Worm (Caenorhabditis elegans) whole organism, L1 larva: ENCODE measurements around the gene F15D4.2.
A peak's percentile ranks its signal among the peaks of the same experiment; 100 is the strongest.

ENCODE experiments used
- F16B12.6 ChIP-seq: fragments of 150-350 bp; optimal IDR thresholded peaks from 2 replicates; lab custom pipeline; 2014; ENCODE audit warnings: missing biosample characterization, missing genetic modification characterization
- Y116A8C.19 ChIP-seq: sonication (generic microtip); optimal IDR thresholded peaks from 2 replicates; lab custom pipeline; 2016; ENCODE audit warnings: missing compliant biosample characterization, missing genetic modification characterization, borderline replicate concordance
- aha-1 ChIP-seq: fragments of 150-350 bp; optimal IDR thresholded peaks from 2 replicates; lab custom pipeline; 2014; ENCODE audit warnings: missing biosample characterization, missing genetic modification characterization
- alr-1 ChIP-seq: fragments of 200-800 bp; sonication (Bioruptor generic); optimal IDR thresholded peaks from 2 replicates; lab custom pipeline; 2018; ENCODE audit warnings: borderline replicate concordance, mild to moderate bottlenecking, missing genetic modification characterization, missing compliant biosample characterization
- ama-1 ChIP-seq: fragments of 150-350 bp; optimal IDR thresholded peaks from 2 replicates; lab custom pipeline; 2014
- blmp-1 ChIP-seq: fragments of 150-350 bp; optimal IDR thresholded peaks from 2 replicates; lab custom pipeline; 2014; ENCODE audit warnings: missing biosample characterization, missing genetic modification characterization
- ceh-63 ChIP-seq: fragments of 200-800 bp; sonication (Bioruptor generic); optimal IDR thresholded peaks from 2 replicates; lab custom pipeline; 2018; ENCODE audit warnings: mild to moderate bottlenecking, missing genetic modification characterization, missing compliant biosample characterization
- ceh-82 ChIP-seq, 3 experiments: fragments of 150-350 bp in 1 of 3; sonication (generic microtip) in 2 of 3; optimal IDR thresholded peaks; 2 replicates each; lab custom pipeline; 2014 to 2017; ENCODE audit warnings: missing biosample characterization in 3 of 3, missing genetic modification characterization in 3 of 3
- ceh-88 ChIP-seq: fragments of 200-800 bp; sonication (Bioruptor generic); IDR thresholded peaks from 2 replicates; pipeline ENCODE4 v1.3.6; 2022; ENCODE audit warnings: missing genetic modification characterization, missing compliant biosample characterization
- dpl-1 ChIP-seq, 3 experiments: fragments of 150-350 bp in 2 of 3; sonication (generic microtip) in 1 of 3; optimal IDR thresholded peaks; 2 replicates each; lab custom pipeline; 2014 to 2017; ENCODE audit warnings: missing biosample characterization in 3 of 3, missing genetic modification characterization in 3 of 3, missing genetic modification reagents in 3 of 3
- efl-1 ChIP-seq, 4 experiments: fragments of 150-350 bp; optimal IDR thresholded peaks in 3 of 4; peaks in 1 of 4; 1 replicate in 1 of 4; 2 replicates in 3 of 4; lab custom pipeline; 2014; ENCODE audit warnings: missing biosample characterization in 2 of 4, missing genetic modification characterization in 2 of 4, missing genetic modification reagents in 2 of 4
- efl-3 ChIP-seq: fragments of 200-800 bp; sonication (Bioruptor generic); optimal IDR thresholded peaks from 2 replicates; lab custom pipeline; 2018; ENCODE audit warnings: mild to moderate bottlenecking, missing genetic modification characterization, missing compliant biosample characterization
- egl-27 ChIP-seq, 2 experiments: fragments of 150-350 bp in 1 of 2; sonication (generic microtip); optimal IDR thresholded peaks; 3 replicates each; lab custom pipeline; 2017 to 2018; ENCODE audit warnings: missing biosample characterization in 2 of 2, missing genetic modification characterization in 2 of 2, missing genetic modification reagents in 2 of 2
- elt-3 ChIP-seq, 6 experiments: fragments of 150-350 bp in 1 of 6; sonication (generic microtip); optimal IDR thresholded peaks; 2 replicates each; lab custom pipeline; 2017 to 2018; ENCODE audit warnings: missing biosample characterization in 6 of 6, missing genetic modification characterization in 6 of 6, inconsistent platforms in 1 of 6
- fkh-8 ChIP-seq: sonication (generic microtip); optimal IDR thresholded peaks from 2 replicates; lab custom pipeline; 2016; ENCODE audit warnings: mild to moderate bottlenecking, missing genetic modification characterization, missing compliant biosample characterization
- fos-1 ChIP-seq: fragments of 150-350 bp; optimal IDR thresholded peaks from 2 replicates; lab custom pipeline; 2014; ENCODE audit warnings: missing biosample characterization, missing genetic modification characterization
- hlh-17 ChIP-seq: fragments of 200-800 bp; sonication (Bioruptor generic); optimal IDR thresholded peaks from 2 replicates; lab custom pipeline; 2018; ENCODE audit warnings: missing genetic modification characterization, mild to moderate bottlenecking, missing compliant biosample characterization, moderate library complexity, borderline replicate concordance
- hpl-2 ChIP-seq: fragments of 150-350 bp; optimal IDR thresholded peaks from 2 replicates; lab custom pipeline; 2014; ENCODE audit warnings: missing biosample characterization, missing genetic modification reagents, missing genetic modification characterization
- irx-1 ChIP-seq: sonication (generic microtip); optimal IDR thresholded peaks from 2 replicates; lab custom pipeline; 2016; ENCODE audit warnings: missing genetic modification characterization, missing compliant biosample characterization
- isw-1 ChIP-seq: fragments of 200-800 bp; sonication (Bioruptor generic); IDR thresholded peaks from 2 replicates; pipeline ENCODE4 v1.3.6; 2022; ENCODE audit warnings: missing genetic modification characterization, missing compliant biosample characterization
- lin-13 ChIP-seq: fragments of 150-350 bp; optimal IDR thresholded peaks from 2 replicates; lab custom pipeline; 2014; ENCODE audit warnings: missing biosample characterization, missing genetic modification reagents, missing genetic modification characterization
- lin-15B ChIP-seq: fragments of 150-350 bp; sonication (generic microtip); optimal IDR thresholded peaks from 3 replicates; lab custom pipeline; 2014; ENCODE audit warnings: missing biosample characterization, missing genetic modification characterization
- lin-35 ChIP-seq, 2 experiments: fragments of 150-350 bp; optimal IDR thresholded peaks; 2 replicates each; lab custom pipeline; 2014; ENCODE audit warnings: missing biosample characterization in 2 of 2, missing genetic modification characterization in 2 of 2, missing genetic modification reagents in 2 of 2
- lir-3 ChIP-seq: sonication (generic microtip); optimal IDR thresholded peaks from 2 replicates; lab custom pipeline; 2016; ENCODE audit warnings: mild to moderate bottlenecking, missing genetic modification characterization, moderate library complexity, missing compliant biosample characterization; ENCODE audit not compliant: poor library complexity
- lsy-2 ChIP-seq, 2 experiments: fragments of 150-350 bp; optimal IDR thresholded peaks; 2 replicates each; lab custom pipeline; 2014; ENCODE audit warnings: missing biosample characterization in 2 of 2, missing genetic modification characterization in 2 of 2
- mab-9 ChIP-seq: fragments of 200-800 bp; sonication (Bioruptor generic); IDR thresholded peaks from 2 replicates; pipeline ENCODE4 v1.3.6; 2022; ENCODE audit warnings: missing genetic modification reagents, missing genetic modification characterization, missing compliant biosample characterization
- nhr-11 ChIP-seq: fragments of 150-350 bp; optimal IDR thresholded peaks from 2 replicates; lab custom pipeline; 2014; ENCODE audit warnings: missing biosample characterization, missing genetic modification characterization
- nhr-12 ChIP-seq: sonication (generic microtip); optimal IDR thresholded peaks from 2 replicates; lab custom pipeline; 2017; ENCODE audit warnings: missing biosample characterization, missing genetic modification characterization
- nhr-28 ChIP-seq: fragments of 150-350 bp; optimal IDR thresholded peaks from 2 replicates; lab custom pipeline; 2014; ENCODE audit warnings: missing biosample characterization, missing genetic modification characterization
- nhr-47 ChIP-seq: sonication (generic microtip); optimal IDR thresholded peaks from 2 replicates; lab custom pipeline; 2016; ENCODE audit warnings: mild to moderate bottlenecking, missing genetic modification characterization, moderate library complexity, missing compliant biosample characterization
- nhr-71 ChIP-seq: sonication (generic microtip); optimal IDR thresholded peaks from 2 replicates; lab custom pipeline; 2016; ENCODE audit warnings: mild to moderate bottlenecking, missing genetic modification characterization, moderate library complexity, missing compliant biosample characterization
- nhr-85 ChIP-seq: sonication (generic microtip); peaks from one replicate; lab custom pipeline; 2016; ENCODE audit warnings: missing genetic modification characterization, inconsistent platforms, missing compliant biosample characterization
- nhr-90 ChIP-seq: sonication (generic microtip); optimal IDR thresholded peaks from 2 replicates; lab custom pipeline; 2016; ENCODE audit warnings: mild to moderate bottlenecking, missing genetic modification characterization, missing compliant biosample characterization; ENCODE audit not compliant: poor library complexity
- pag-3 ChIP-seq: sonication (generic microtip); optimal IDR thresholded peaks from 2 replicates; lab custom pipeline; 2017; ENCODE audit warnings: missing genetic modification characterization, mild to moderate bottlenecking, missing compliant biosample characterization, antibody characterized with exemption, borderline replicate concordance; ENCODE audit not compliant: insufficient read depth
- pqm-1 ChIP-seq: sonication (generic microtip); optimal IDR thresholded peaks from 3 replicates; lab custom pipeline; 2017; ENCODE audit warnings: missing biosample characterization, missing genetic modification characterization
- rnt-1 ChIP-seq: sonication (generic microtip); optimal IDR thresholded peaks from 2 replicates; lab custom pipeline; 2016; ENCODE audit warnings: mild to moderate bottlenecking, missing genetic modification characterization, moderate library complexity, missing compliant biosample characterization
- skn-1 ChIP-seq: fragments of 150-350 bp; optimal IDR thresholded peaks from 2 replicates; lab custom pipeline; 2014; ENCODE audit warnings: missing biosample characterization, missing genetic modification characterization
- snpc-4 ChIP-seq: fragments of 150-350 bp; optimal IDR thresholded peaks from 2 replicates; lab custom pipeline; 2014; ENCODE audit warnings: missing biosample characterization, missing genetic modification characterization
- snu-23 ChIP-seq: sonication (generic microtip); optimal IDR thresholded peaks from 2 replicates; lab custom pipeline; 2016; ENCODE audit warnings: missing genetic modification characterization, missing compliant biosample characterization
- swsn-7 ChIP-seq: sonication (generic microtip); optimal IDR thresholded peaks from 2 replicates; lab custom pipeline; 2016; ENCODE audit warnings: missing genetic modification characterization, missing compliant biosample characterization
- tbx-2 ChIP-seq: sonication (generic microtip); optimal IDR thresholded peaks from 2 replicates; lab custom pipeline; 2016; ENCODE audit warnings: missing genetic modification characterization, missing compliant biosample characterization
- unc-130 ChIP-seq: fragments of 150-350 bp; optimal IDR thresholded peaks from 2 replicates; lab custom pipeline; 2017; ENCODE audit warnings: missing biosample characterization, missing genetic modification characterization, inconsistent platforms
- unc-98 ChIP-seq: fragments of 200-800 bp; sonication (Bioruptor generic); IDR thresholded peaks from 2 replicates; pipeline ENCODE4 v1.3.6; 2022; ENCODE audit warnings: missing genetic modification characterization, missing compliant biosample characterization
- vab-15 ChIP-seq: sonication (generic microtip); optimal IDR thresholded peaks from 2 replicates; lab custom pipeline; 2017; ENCODE audit warnings: missing genotype, mild to moderate bottlenecking, missing genetic modification characterization, missing compliant biosample characterization
- ztf-11 ChIP-seq, 2 experiments: sonication (generic microtip); optimal IDR thresholded peaks; 2 replicates each; lab custom pipeline; 2016 to 2017; ENCODE audit warnings: missing genetic modification characterization in 2 of 2, missing biosample characterization in 1 of 2, missing compliant biosample characterization in 1 of 2

Gene F15D4.2

ce11 chrII:13187188-13187587 is 28.7 kb upstream of the F15D4.2 start, which contains the start of gene mecr-1:
mecr-1 (minus strand) TSS chrII:13187314.
- TF ChIP-seq lsy-2 (tag; optimal IDR thresholded peaks at IDR 0.05; lab: Kevin White, UChicago) (peak; percentile 48 to 73), nhr-12 (tag; lab: Kevin White, UChicago) (no peak), rnt-1 (tag; lab: Kevin White, UChicago) (peak; percentile 33), elt-3 (tag; optimal IDR thresholded peaks at IDR 0.05; lab: Kevin White, UChicago) (peak in 1 of 6 experiments; percentile 20), nhr-85 (tag; lab: Kevin White, UChicago) (peak; percentile 76), hlh-17 (GFP tag; lab: Kevin White, UChicago) (no peak), ztf-11 (tag; optimal IDR thresholded peaks at IDR 0.05; lab: Kevin White, UChicago) (no peak), snu-23 (GFP tag; lab: Kevin White, UChicago) (peak; percentile 63), fkh-8 (tag; lab: Kevin White, UChicago) (peak; percentile 15), nhr-90 (tag; lab: Kevin White, UChicago) (peak; percentile 5), nhr-47 (tag; lab: Kevin White, UChicago) (peak; percentile 54), efl-1 (optimal IDR thresholded peaks at IDR 0.05; lab: Kevin White, UChicago) (peak; percentile 61 to 69), efl-1 (GFP tag; optimal IDR thresholded peaks at IDR 0.05 in 1 of 2; lab: Kevin White, UChicago) (peak; percentile 67 to 96), nhr-11 (no peak), F16B12.6 (peak; percentile 8), pag-3 (tag; lab: Kevin White, UChicago) (no peak), nhr-71 (tag; lab: Kevin White, UChicago) (peak; percentile 64), lin-15B (tag; lab: Kevin White, UChicago) (peak; percentile 1), swsn-7 (peak; percentile 4), hpl-2 (GFP tag; lab: Kevin White, UChicago) (no peak), skn-1 (tag; lab: Kevin White, UChicago) (peak; percentile 32), ama-1 (lab: Kevin White, UChicago) (no peak), isw-1 (GFP tag; lab: Robert Waterston, UW) (0 out of 2 replicates have a peak, but pooled peaks have one; percentile 18), tbx-2 (tag; lab: Kevin White, UChicago) (peak; percentile 51), lin-35 (GFP tag; optimal IDR thresholded peaks at IDR 0.05; lab: Kevin White, UChicago) (peak; percentile 63 to 66), lin-13 (GFP tag; lab: Kevin White, UChicago) (peak; percentile 17), lir-3 (tag; lab: Kevin White, UChicago) (no peak), efl-3 (GFP tag; lab: Kevin White, UChicago) (no peak), pqm-1 (tag; lab: Kevin White, UChicago) (no peak), ceh-82 (tag; optimal IDR thresholded peaks at IDR 0.05; lab: Kevin White, UChicago) (peak in 2 of 3 experiments; percentile 23 to 36), dpl-1 (GFP tag; optimal IDR thresholded peaks at IDR 0.05; lab: Kevin White, UChicago) (peak; percentile 43 to 65 (median 64)), irx-1 (tag; lab: Kevin White, UChicago) (peak; percentile 18)

- TF ChIP-seq dpl-1 (GFP tag; optimal IDR thresholded peaks at IDR 0.05; lab: Kevin White, UChicago) (peak in 1 of 3 experiments; percentile 3), nhr-71 (tag; lab: Kevin White, UChicago) (no peak), efl-1 (optimal IDR thresholded peaks at IDR 0.05; lab: Kevin White, UChicago) (no peak), efl-1 (GFP tag; optimal IDR thresholded peaks at IDR 0.05 in 1 of 2; lab: Kevin White, UChicago) (peak; percentile 48 to 94)
These were observed 27.8 kb upstream of the F15D4.2 start for ce11 chrII:13188084-13188483.

ce11 chrII:13189363-13189762 is 26.5 kb upstream of the F15D4.2 start:
- TF ChIP-seq unc-130 (tag; lab: Kevin White, UChicago) (peak; percentile 18), efl-3 (GFP tag; lab: Kevin White, UChicago) (no peak), ceh-88 (GFP tag; lab: Robert Waterston, UW) (no peak), snu-23 (GFP tag; lab: Kevin White, UChicago) (peak; percentile 61), ztf-11 (tag; optimal IDR thresholded peaks at IDR 0.05; lab: Kevin White, UChicago) (no peak), tbx-2 (tag; lab: Kevin White, UChicago) (peak; percentile 25), egl-27 (tag; optimal IDR thresholded peaks at IDR 0.05; lab: Kevin White, UChicago) (no peak), ceh-63 (no peak), nhr-71 (tag; lab: Kevin White, UChicago) (peak; percentile 56), fos-1 (tag; lab: Kevin White, UChicago) (no peak), nhr-28 (tag; lab: Kevin White, UChicago) (no peak), efl-1 (optimal IDR thresholded peaks at IDR 0.05; lab: Kevin White, UChicago) (peak in 1 of 2 experiments; percentile 27), efl-1 (GFP tag; optimal IDR thresholded peaks at IDR 0.05 in 1 of 2; lab: Kevin White, UChicago) (peak; percentile 41 to 94), snpc-4 (tag; lab: Kevin White, UChicago) (peak; percentile 5), aha-1 (tag; lab: Kevin White, UChicago) (no peak), blmp-1 (tag; lab: Kevin White, UChicago) (peak; percentile 63), swsn-7 (peak; percentile 23), unc-98 (no peak), mab-9 (no peak), pqm-1 (tag; lab: Kevin White, UChicago) (no peak), alr-1 (no peak), Y116A8C.19 (tag; lab: Kevin White, UChicago) (no peak), vab-15 (tag; lab: Kevin White, UChicago) (no peak)
